Worm (Caenorhabditis elegans) whole organism, early embryonic: ENCODE results near the gene scl-10.

Source experiments
- B0310.2 ChIP-seq: sonication (generic microtip); optimal IDR thresholded peaks from 2 replicates; lab custom pipeline; 2016; ENCODE audit warnings: mild to moderate bottlenecking, missing genetic modification characterization, missing compliant biosample characterization
- F13C5.2 ChIP-seq: sonication (generic microtip); optimal IDR thresholded peaks from 2 replicates; lab custom pipeline; 2017; ENCODE audit warnings: mild to moderate bottlenecking, missing genetic modification characterization, inconsistent platforms, missing compliant biosample characterization
- aly-1 ChIP-seq: sonication (generic microtip); optimal IDR thresholded peaks from 2 replicates; lab custom pipeline; 2016; ENCODE audit warnings: missing genetic modification characterization, missing compliant biosample characterization
- ama-1 ChIP-seq: fragments of 150-350 bp; optimal IDR thresholded peaks from 2 replicates; lab custom pipeline; 2014
- ceh-13 ChIP-seq: fragments of 200-800 bp; sonication (Bioruptor generic); optimal IDR thresholded peaks from 2 replicates; lab custom pipeline; 2018; ENCODE audit warnings: mild to moderate bottlenecking, missing genetic modification characterization, missing compliant biosample characterization
- ceh-36 ChIP-seq: sonication (generic microtip); optimal IDR thresholded peaks from 2 replicates; lab custom pipeline; 2016; ENCODE audit warnings: missing genetic modification characterization, inconsistent platforms, missing compliant biosample characterization
- ets-7 ChIP-seq: sonication (generic microtip); optimal IDR thresholded peaks from 2 replicates; lab custom pipeline; 2016; ENCODE audit warnings: missing genotype, missing genetic modification characterization, missing compliant biosample characterization
- flt-1 ChIP-seq: fragments of 200-800 bp; sonication (Bioruptor generic); IDR thresholded peaks from 2 replicates; pipeline ENCODE4 v1.3.6; 2022; ENCODE audit warnings: missing genetic modification characterization, missing compliant biosample characterization
- hmbx-1 ChIP-seq: sonication (generic microtip); optimal IDR thresholded peaks from 2 replicates; lab custom pipeline; 2016; ENCODE audit warnings: mild to moderate bottlenecking, missing genetic modification characterization, missing compliant biosample characterization
- hmg-4 ChIP-seq: fragments of 200-800 bp; sonication (Bioruptor generic); optimal IDR thresholded peaks from 2 replicates; lab custom pipeline; 2018; ENCODE audit warnings: mild to moderate bottlenecking, missing genetic modification characterization, missing compliant biosample characterization
- hnd-1 ChIP-seq: sonication (generic microtip); optimal IDR thresholded peaks from 2 replicates; lab custom pipeline; 2016; ENCODE audit warnings: missing genetic modification characterization, missing compliant biosample characterization
- pes-1 ChIP-seq: fragments of 200-800 bp; sonication (Bioruptor generic); IDR thresholded peaks from 2 replicates; pipeline ENCODE4 v1.3.6; 2022; ENCODE audit warnings: missing genetic modification reagents, missing genetic modification characterization, missing compliant biosample characterization
- scrt-1 ChIP-seq: fragments of 200-800 bp; sonication (Bioruptor generic); IDR thresholded peaks from 2 replicates; pipeline ENCODE4 v1.3.6; 2022; ENCODE audit warnings: missing genetic modification characterization, missing compliant biosample characterization
- sea-1 ChIP-seq: fragments of 200-800 bp; sonication (Bioruptor generic); conservative IDR thresholded peaks from 2 replicates; pipeline ENCODE4 v1.3.6; 2022; ENCODE audit warnings: missing genetic modification characterization, missing compliant biosample characterization
- tbx-11 ChIP-seq: fragments of 200-800 bp; sonication (Bioruptor generic); IDR thresholded peaks from 2 replicates; pipeline ENCODE4 v1.3.6; 2022; ENCODE audit warnings: missing genetic modification characterization, missing compliant biosample characterization
- tbx-37 ChIP-seq: fragments of 200-800 bp; sonication (Bioruptor generic); conservative IDR thresholded peaks from 2 replicates; pipeline ENCODE4 v1.3.6; 2022; ENCODE audit warnings: missing genetic modification reagents, missing genetic modification characterization, missing compliant biosample characterization
- tra-4 ChIP-seq: sonication (generic microtip); optimal IDR thresholded peaks from 2 replicates; lab custom pipeline; 2017; ENCODE audit warnings: missing genetic modification characterization, missing compliant biosample characterization

The scl-10 gene

ce11 chrIV:13066044-13066443 is 17.8 kb downstream of the scl-10 start:
- TF ChIP-seq F13C5.2 (tag; lab: Kevin White, UChicago) (no peak), sea-1 (GFP tag; lab: Robert Waterston, UW) (0 out of 2 replicates have a peak, but pooled peaks have one; percentile 37)

DNA sequence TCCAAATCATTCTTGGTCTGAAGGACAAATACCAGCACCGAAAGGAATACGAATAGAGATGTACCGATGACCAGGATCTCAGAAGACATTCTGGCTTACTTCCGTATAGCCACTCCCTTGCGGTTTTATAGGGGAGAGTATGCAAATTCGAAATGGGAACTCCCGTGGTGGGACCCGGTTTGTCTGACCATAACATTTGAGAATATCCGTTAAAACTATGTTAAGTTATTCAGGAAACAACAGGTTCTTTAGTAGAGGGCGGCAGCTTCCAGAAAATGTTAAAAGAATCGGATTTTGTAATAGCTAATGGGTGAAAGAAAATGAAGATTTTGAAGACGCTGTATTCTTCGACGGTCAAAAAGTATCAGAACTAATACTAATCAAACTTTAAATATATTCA is 18.9 kb downstream of the scl-10 start, which contains the start of gene col-131:
TSS of gene col-131 (minus strand) at position 101 of the 400 bp plus-strand sequence.
- TF ChIP-seq ets-7 (no peak), aly-1 (no peak), hmg-4 (GFP tag; lab: Kevin White, UChicago) (no peak), tbx-37 (GFP tag; lab: Robert Waterston, UW) (no peak), tra-4 (no peak), F13C5.2 (tag; lab: Kevin White, UChicago) (no peak), B0310.2 (tag; lab: Kevin White, UChicago) (no peak), tbx-11 (GFP tag; lab: Robert Waterston, UW) (no peak), hnd-1 (tag; lab: Kevin White, UChicago) (no peak), flt-1 (GFP tag; lab: Robert Waterston, UW) (no peak)

- TF ChIP-seq ceh-36 (tag; lab: Kevin White, UChicago) (no peak), tbx-11 (GFP tag; lab: Robert Waterston, UW) (no peak), aly-1 (no peak), ama-1 (lab: Kevin White, UChicago) (no peak), hmg-4 (GFP tag; lab: Kevin White, UChicago) (no peak), hmbx-1 (tag; lab: Kevin White, UChicago) (no peak), tra-4 (no peak)
These were observed 20.2 kb downstream of the scl-10 start, which contains the start of gene scl-6 for ce11 chrIV:13068451-13068850. scl-6 (plus strand) TSS chrIV:13068751.

DNA sequence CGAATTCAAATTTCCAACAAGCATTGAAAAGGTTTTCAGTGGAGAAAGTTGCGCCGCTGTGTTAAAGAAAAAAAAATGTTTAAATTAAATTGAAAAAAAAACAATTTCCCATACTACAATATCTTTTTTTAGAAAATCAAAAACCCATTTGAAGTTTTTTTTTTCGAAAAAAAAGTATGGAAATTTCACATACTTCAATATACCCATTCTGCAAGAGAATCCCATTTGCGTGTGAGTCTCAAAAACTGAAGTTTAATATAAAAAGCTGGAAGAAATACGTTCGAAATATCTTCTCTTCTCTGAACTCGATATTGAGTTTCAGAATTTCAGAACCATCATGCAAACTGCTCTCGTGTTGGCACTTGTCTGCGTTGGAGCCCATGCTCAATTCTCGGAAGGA is 21.9 kb downstream of the scl-10 start, which contains the start of gene scl-7:
TSS of gene scl-7 (plus strand) at position 301 of the 400 bp plus-strand sequence.
- TF ChIP-seq F13C5.2 (tag; lab: Kevin White, UChicago) (no peak), ets-7 (no peak), sea-1 (GFP tag; lab: Robert Waterston, UW) (no peak), hmbx-1 (tag; lab: Kevin White, UChicago) (no peak), hmg-4 (GFP tag; lab: Kevin White, UChicago) (no peak), tbx-11 (GFP tag; lab: Robert Waterston, UW) (no peak), tra-4 (no peak), hnd-1 (tag; lab: Kevin White, UChicago) (no peak), scrt-1 (no peak), ceh-36 (tag; lab: Kevin White, UChicago) (no peak), pes-1 (GFP tag; lab: Robert Waterston, UW) (no peak), B0310.2 (tag; lab: Kevin White, UChicago) (no peak), flt-1 (GFP tag; lab: Robert Waterston, UW) (no peak), ama-1 (lab: Kevin White, UChicago) (no peak), tbx-37 (GFP tag; lab: Robert Waterston, UW) (no peak), ceh-13 (GFP tag; lab: Kevin White, UChicago) (no peak), aly-1 (no peak)

DNA sequence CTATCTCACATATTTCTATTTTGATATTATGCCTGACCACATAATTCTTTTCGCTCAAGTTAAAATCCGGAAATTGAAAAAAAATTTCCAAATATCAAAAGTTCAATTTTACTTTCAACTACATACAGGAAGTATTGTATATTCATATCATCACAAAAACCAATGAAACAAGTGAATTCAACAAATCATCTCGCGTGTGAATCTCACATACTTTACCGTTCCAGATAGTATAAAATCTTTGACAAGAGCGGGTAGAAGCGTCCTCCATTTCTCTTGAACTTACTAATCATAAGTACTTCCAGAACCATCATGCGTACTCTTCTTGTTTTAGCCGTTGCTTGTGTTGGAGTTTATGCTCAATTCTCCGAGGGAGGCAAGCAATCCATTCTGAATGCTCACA is 23.2 kb downstream of the scl-10 start, which contains the start of gene scl-8:
TSS of gene scl-8 (plus strand) at position 301 of the 400 bp plus-strand sequence.
- TF ChIP-seq tbx-37 (GFP tag; lab: Robert Waterston, UW) (no peak), ceh-13 (GFP tag; lab: Kevin White, UChicago) (no peak), tra-4 (no peak), ceh-36 (tag; lab: Kevin White, UChicago) (no peak), tbx-11 (GFP tag; lab: Robert Waterston, UW) (no peak), hmg-4 (GFP tag; lab: Kevin White, UChicago) (no peak), B0310.2 (tag; lab: Kevin White, UChicago) (no peak), hmbx-1 (tag; lab: Kevin White, UChicago) (no peak), ama-1 (lab: Kevin White, UChicago) (no peak), ets-7 (no peak), sea-1 (GFP tag; lab: Robert Waterston, UW) (no peak), pes-1 (GFP tag; lab: Robert Waterston, UW) (no peak), hnd-1 (tag; lab: Kevin White, UChicago) (no peak)

DNA sequence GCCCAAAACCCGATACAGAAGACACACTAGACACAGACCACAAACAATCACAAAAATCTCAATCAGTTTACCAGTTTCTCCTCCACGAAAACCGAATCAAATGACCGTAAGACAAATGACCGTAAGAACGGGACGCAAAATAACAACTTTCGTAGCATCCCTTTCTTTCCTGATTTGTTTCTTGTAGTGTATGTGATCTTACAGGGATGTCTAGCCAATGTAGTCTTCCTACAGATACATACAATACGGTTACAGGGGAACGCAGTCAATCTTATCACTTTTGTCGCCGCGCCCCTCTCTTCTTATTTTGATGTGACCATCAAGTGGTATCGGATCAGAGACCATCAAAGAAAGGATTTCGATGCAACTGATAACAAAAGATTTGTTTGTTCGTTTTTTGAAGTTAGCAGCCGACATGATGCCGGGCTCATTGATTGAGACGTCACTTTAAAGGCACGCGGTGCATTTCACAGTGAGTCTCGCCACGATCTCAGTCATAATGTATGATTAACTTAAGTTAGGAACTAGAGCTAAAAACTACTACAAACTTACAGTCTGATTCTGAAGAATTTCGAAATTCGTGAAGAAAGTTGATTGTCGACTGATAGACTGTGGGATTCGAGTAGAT is 27.5 kb downstream of the scl-10 start:
- TF ChIP-seq ceh-13 (GFP tag; lab: Kevin White, UChicago) = no peak
- no peak for TF ChIP-seq sea-1 (GFP tag; lab: Robert Waterston, UW)
- TF ChIP-seq pes-1 (GFP tag; lab: Robert Waterston, UW) = no peak
- TF ChIP-seq tbx-37 (GFP tag; lab: Robert Waterston, UW) = no peak
- TF ChIP-seq tbx-11 (GFP tag; lab: Robert Waterston, UW) = no peak
- no peak for TF ChIP-seq ama-1 (lab: Kevin White, UChicago)
- no peak for TF ChIP-seq scrt-1
- TF ChIP-seq aly-1 = no peak
- no peak for TF ChIP-seq hmbx-1 (tag; lab: Kevin White, UChicago)
- no peak for TF ChIP-seq hnd-1 (tag; lab: Kevin White, UChicago)
- TF ChIP-seq F13C5.2 (tag; lab: Kevin White, UChicago) = no peak
- TF ChIP-seq hmg-4 (GFP tag; lab: Kevin White, UChicago) = no peak
- TF ChIP-seq ceh-36 (tag; lab: Kevin White, UChicago) = no peak
- TF ChIP-seq B0310.2 (tag; lab: Kevin White, UChicago) = no peak
- TF ChIP-seq flt-1 (GFP tag; lab: Robert Waterston, UW) = no peak
- TF ChIP-seq ets-7 = no peak
- no peak for TF ChIP-seq tra-4

DNA sequence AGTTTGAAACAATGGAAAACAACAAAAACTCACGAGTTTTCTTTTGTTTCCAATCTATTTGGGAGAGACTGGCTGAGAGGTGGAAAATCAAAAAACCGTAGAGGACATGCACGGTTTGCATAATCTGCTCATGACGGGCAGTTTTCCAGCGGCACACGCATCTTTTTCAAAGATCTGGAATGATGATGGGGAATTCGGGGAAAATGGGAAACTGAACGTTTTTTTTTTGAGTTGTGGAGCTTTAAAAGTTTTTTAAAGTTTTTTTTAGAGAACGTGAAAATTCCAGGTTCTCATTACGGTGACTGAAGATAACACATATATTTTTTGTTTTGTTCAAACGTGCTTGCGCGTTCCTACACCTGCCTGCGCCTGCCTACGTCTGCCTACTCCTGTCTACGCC is 28.4 kb downstream of the scl-10 start, which contains the start of gene C39E9.7:
TSS of gene C39E9.7 (minus strand) at position 101 of the 400 bp plus-strand sequence.
- TF ChIP-seq ceh-13 (GFP tag; lab: Kevin White, UChicago) = no peak
- no peak for TF ChIP-seq B0310.2 (tag; lab: Kevin White, UChicago)
- no peak for TF ChIP-seq aly-1
- no peak for TF ChIP-seq ets-7
- TF ChIP-seq hnd-1 (tag; lab: Kevin White, UChicago) = no peak
- no peak for TF ChIP-seq tbx-11 (GFP tag; lab: Robert Waterston, UW)
